Fruit fly (Drosophila melanogaster) Kc167 (cell line): ENCODE results near the gene CG7227.

Experiments
- Myc ChIP-seq: fragments of >200 bp; optimal IDR thresholded peaks from 2 replicates; lab custom pipeline; 2017; ENCODE audit warnings: missing external identifiers
- Sin3A ChIP-seq: fragments of >200 bp; optimal IDR thresholded peaks from 2 replicates; lab custom pipeline; 2018; ENCODE audit warnings: missing external identifiers
- h ChIP-seq: fragments of >200 bp; optimal IDR thresholded peaks from 3 replicates; lab custom pipeline; 2018; ENCODE audit warnings: missing external identifiers
- insv ChIP-seq: fragments of >200 bp; optimal IDR thresholded peaks from 3 replicates; lab custom pipeline; 2018; ENCODE audit warnings: missing external identifiers
- psq ChIP-seq: fragments of >200 bp; optimal IDR thresholded peaks from 2 replicates; lab custom pipeline; 2017; ENCODE audit warnings: missing external identifiers
- ttk ChIP-seq: sonication (Bioruptor generic); optimal IDR thresholded peaks from 2 replicates; lab custom pipeline; 2017; ENCODE audit warnings: missing external identifiers

The CG7227 gene

dm6 chr2L:7998080-7998457 is at the start of gene CG7227:
Gene CG7227 (minus strand): TSS chr2L:7998151.
- no peak for TF ChIP-seq psq (lab: Kevin White, UChicago)
- no peak for TF ChIP-seq h
- TF ChIP-seq Myc, result no peak
- no peak for TF ChIP-seq Sin3A (lab: Kevin White, UChicago)
- TF ChIP-seq insv, result no peak
- no peak for TF ChIP-seq ttk (lab: Kevin White, UChicago)

dm6 chr2L:8043282-8043668 is 45.3 kb upstream of the CG7227 start, which contains the start of gene Megf8:
Gene Megf8 (plus strand): TSS chr2L:8043471.
- TF ChIP-seq Myc, result no peak
- no peak for TF ChIP-seq insv
- TF ChIP-seq psq (lab: Kevin White, UChicago), result no peak

- no peak for TF ChIP-seq Myc
- no peak for TF ChIP-seq Sin3A (lab: Kevin White, UChicago)
- no peak for TF ChIP-seq insv
- TF ChIP-seq psq (lab: Kevin White, UChicago), result no peak
- no peak for TF ChIP-seq ttk (lab: Kevin White, UChicago)
- no peak for TF ChIP-seq h
These were observed 44.8 kb upstream of the CG7227 start, which contains the start of gene RpL36A for dm6 chr2L:8042645-8043281. Gene RpL36A (minus strand): TSS chr2L:8042909.

dm6 chr2L:8040872-8041271 is 42.9 kb upstream of the CG7227 start, which contains the start of gene CCDC53:
Gene CCDC53 (plus strand): TSS chr2L:8041106.
- TF ChIP-seq insv (no peak), Myc (no peak), Sin3A (lab: Kevin White, UChicago) (no peak), h (no peak), psq (lab: Kevin White, UChicago) (no peak), ttk (lab: Kevin White, UChicago) (no peak)

dm6 chr2L:8039688-8040087 is 41.7 kb upstream of the CG7227 start, which contains the start of gene CG7367:
Gene CG7367 (minus strand): TSS chr2L:8039788.
- TF ChIP-seq Myc, result no peak
- no peak for TF ChIP-seq insv
- no peak for TF ChIP-seq ttk (lab: Kevin White, UChicago)
- TF ChIP-seq h, result no peak
- TF ChIP-seq psq (lab: Kevin White, UChicago), result no peak
- no peak for TF ChIP-seq Sin3A (lab: Kevin White, UChicago)

dm6 chr2L:8034734-8035133 is 36.8 kb upstream of the CG7227 start:
- TF ChIP-seq Sin3A (lab: Kevin White, UChicago) (no peak), h (no peak)

dm6 chr2L:8033756-8034155 is 35.8 kb upstream of the CG7227 start:
- TF ChIP-seq ttk (lab: Kevin White, UChicago) (no peak), psq (lab: Kevin White, UChicago) (no peak), Myc (no peak), Sin3A (lab: Kevin White, UChicago) (no peak), insv (no peak), h (no peak)

- TF ChIP-seq insv, result no peak
- no peak for TF ChIP-seq Myc
- TF ChIP-seq Sin3A (lab: Kevin White, UChicago), result no peak
- TF ChIP-seq psq (lab: Kevin White, UChicago), result no peak
- TF ChIP-seq ttk (lab: Kevin White, UChicago), result no peak
- TF ChIP-seq h, result no peak
These were observed 33.6 kb upstream of the CG7227 start for dm6 chr2L:8031588-8031987.

dm6 chr2L:8030693-8031210 is 32.8 kb upstream of the CG7227 start, which contains the start of gene Cka:
Gene Cka (plus strand): TSS chr2L:8030721.
- TF ChIP-seq Sin3A (lab: Kevin White, UChicago) (no peak), Myc (no peak), psq (lab: Kevin White, UChicago) (no peak), insv (no peak), ttk (lab: Kevin White, UChicago) (no peak), h (no peak)

dm6 chr2L:8030102-8030501 is 32.2 kb upstream of the CG7227 start:
- TF ChIP-seq psq (lab: Kevin White, UChicago), result no peak
- TF ChIP-seq ttk (lab: Kevin White, UChicago), result no peak
- no peak for TF ChIP-seq insv
- TF ChIP-seq Myc, result no peak
- no peak for TF ChIP-seq h
- TF ChIP-seq Sin3A (lab: Kevin White, UChicago), result no peak

- no peak for TF ChIP-seq psq (lab: Kevin White, UChicago)
These were observed 31.4 kb upstream of the CG7227 start, which contains the start of gene baf for dm6 chr2L:8029160-8029852. Gene baf (plus strand): TSS chr2L:8029462.

- no peak for TF ChIP-seq insv
These were observed 26.4 kb upstream of the CG7227 start for dm6 chr2L:8024325-8024724.

dm6 chr2L:8012551-8012950 is 14.6 kb upstream of the CG7227 start:
- TF ChIP-seq h (no peak), Myc (no peak), Sin3A (lab: Kevin White, UChicago) (no peak), insv (no peak), psq (lab: Kevin White, UChicago) (no peak), ttk (lab: Kevin White, UChicago) (no peak)
